Worm (Caenorhabditis elegans) whole organism, young adult: ENCODE data around the gene T25B9.2.

ENCODE experiments used
- fkh-3 ChIP-seq: sonication (generic microtip); optimal IDR thresholded peaks from 2 replicates; lab custom pipeline; 2016; ENCODE audit warnings: mild to moderate bottlenecking, missing genetic modification characterization, missing compliant biosample characterization
- xnd-1 ChIP-seq: sonication (generic microtip); optimal IDR thresholded peaks from 2 replicates; lab custom pipeline; 2016; ENCODE audit warnings: missing genotype, missing genetic modification reagents, missing genetic modification characterization, missing compliant biosample characterization
- ztf-22 ChIP-seq: fragments of 200-800 bp; sonication (Bioruptor generic); optimal IDR thresholded peaks from 2 replicates; lab custom pipeline; 2018; ENCODE audit warnings: mild to moderate bottlenecking, missing genetic modification characterization, moderate library complexity, missing compliant biosample characterization

DNA sequence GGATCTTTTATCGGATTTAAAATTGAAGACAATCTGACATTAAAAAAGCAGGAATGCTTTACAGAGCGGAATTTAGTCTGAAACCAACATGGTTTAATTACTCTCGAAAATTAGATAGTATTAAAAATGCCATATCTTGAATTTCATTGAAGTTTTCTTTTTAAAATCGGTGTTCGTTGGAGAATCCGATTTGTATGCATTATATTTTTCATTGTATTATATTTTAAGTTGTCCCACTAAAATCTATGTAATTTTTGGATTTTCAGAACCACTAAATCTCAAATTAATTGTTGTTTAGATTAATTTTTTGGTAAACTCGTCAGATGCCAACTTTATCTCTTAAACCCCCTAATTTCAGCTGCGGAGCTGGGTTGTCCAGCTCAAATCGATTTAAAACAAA lies 26.9 kb upstream of the T25B9.2 start:
- no peak for TF ChIP-seq ztf-22
- TF ChIP-seq xnd-1, result no peak
- TF ChIP-seq fkh-3, result no peak
